Fruit fly (Drosophila melanogaster): ENCODE data around the gene ND-20L.
A peak's percentile ranks its signal among the peaks of the same experiment; 100 is the strongest.

The ND-20L gene

dm6 chr3R:29493242-29493944 is 22.1 kb upstream of the ND-20L start, which contains the start of the genes CG2310 and Diedel (continued):
- TF ChIP-seq Lhr (GFP tag; optimal IDR thresholded peaks at IDR 0.05): no peak
- TF ChIP-seq CG10654 (GFP tag; optimal IDR thresholded peaks at IDR 0.05): no peak
- no peak for TF ChIP-seq bigmax (GFP tag; optimal IDR thresholded peaks at IDR 0.05)
- TF ChIP-seq CG31388 (GFP tag; optimal IDR thresholded peaks at IDR 0.05): no peak
- TF ChIP-seq Taf1 (GFP tag; IDR thresholded peaks at IDR 0.05): no peak
- TF ChIP-seq Hr78 (GFP tag; optimal IDR thresholded peaks at IDR 0.05): no peak
- TF ChIP-seq Mes4 (GFP tag; optimal IDR thresholded peaks at IDR 0.05): no peak
- TF ChIP-seq CG5953 (GFP tag; IDR thresholded peaks at IDR 0.05): no peak
- TF ChIP-seq CG2712 (tag; optimal IDR thresholded peaks at IDR 0.05): peak; percentile 39
- TF ChIP-seq CG17612 (GFP tag; IDR thresholded peaks at IDR 0.05): no peak
- TF ChIP-seq CG7786 (GFP tag; optimal IDR thresholded peaks at IDR 0.05): no peak
- TF ChIP-seq zf30C (GFP tag; optimal IDR thresholded peaks at IDR 0.05): no peak
- peak; percentile 67; the same call in 1 of the 3 replicates for TF ChIP-seq hb (GFP tag; IDR thresholded peaks at IDR 0.05; ENCODE audit: partially characterized antibody)
- no peak for TF ChIP-seq CG10543 (GFP tag; optimal IDR thresholded peaks at IDR 0.05)
- peak in 1 of 2 experiments; percentile 11 for TF ChIP-seq dpn (GFP tag; optimal IDR thresholded peaks at IDR 0.05)
- peak; percentile 18 for TF ChIP-seq NfI (GFP tag; optimal IDR thresholded peaks at IDR 0.05)
- TF ChIP-seq YL-1 (GFP tag; optimal IDR thresholded peaks at IDR 0.05): peak; percentile 78
- TF ChIP-seq ham (GFP tag; IDR thresholded peaks at IDR 0.05): no peak
- TF ChIP-seq Dip2 (GFP tag; IDR thresholded peaks at IDR 0.05): no peak
- TF ChIP-seq sob (GFP tag; IDR thresholded peaks at IDR 0.05): peak; percentile 49; the same call in 1 of the 2 replicates
- TF ChIP-seq Sry-β (GFP tag; optimal IDR thresholded peaks at IDR 0.05): peak; percentile 4
- peak; percentile 52 for TF ChIP-seq HmgD (GFP tag; optimal IDR thresholded peaks at IDR 0.05)
- no peak for TF ChIP-seq Hr3 (GFP tag; optimal IDR thresholded peaks at IDR 0.05)
- no peak for TF ChIP-seq CG18476 (GFP tag; optimal IDR thresholded peaks at IDR 0.05)
- TF ChIP-seq pfk (GFP tag; optimal IDR thresholded peaks at IDR 0.05): no peak
- peak; percentile 43; the same call in 1 of the 2 replicates for TF ChIP-seq ato (GFP tag; IDR thresholded peaks at IDR 0.05; ENCODE audit: partially characterized antibody)
- no peak for TF ChIP-seq az2 (GFP tag; optimal IDR thresholded peaks at IDR 0.05)
- TF ChIP-seq salm (tag; optimal IDR thresholded peaks at IDR 0.05): no peak
- TF ChIP-seq dimm (GFP tag; IDR thresholded peaks at IDR 0.05): no peak
- no peak for TF ChIP-seq CG17912 (GFP tag; optimal IDR thresholded peaks at IDR 0.05)
- TF ChIP-seq CG42726 (GFP tag; IDR thresholded peaks at IDR 0.05; ENCODE audit: partially characterized antibody): peak; percentile 45; the same call in 1 of the 2 replicates
- no peak for TF ChIP-seq tap (tag; optimal IDR thresholded peaks at IDR 0.05)
- no peak for TF ChIP-seq org-1 (GFP tag; optimal IDR thresholded peaks at IDR 0.05)
- TF ChIP-seq sna (GFP tag; IDR thresholded peaks at IDR 0.05; ENCODE audit: partially characterized antibody): peak; percentile 31; the same call in 1 of the 2 replicates
- TF ChIP-seq CG17802 (tag; optimal IDR thresholded peaks at IDR 0.05): peak; percentile 17
- TF ChIP-seq cwo (GFP tag; optimal IDR thresholded peaks at IDR 0.05): no peak
- no peak for TF ChIP-seq eyg (GFP tag; optimal IDR thresholded peaks at IDR 0.05)
- TF ChIP-seq Med (GFP tag): peak; percentile 78
- TF ChIP-seq Nf-YC (tag; optimal IDR thresholded peaks at IDR 0.05): no peak
- no peak for TF ChIP-seq odd (GFP tag; optimal IDR thresholded peaks at IDR 0.05)
- no peak for TF ChIP-seq CG15479 (GFP tag; optimal IDR thresholded peaks at IDR 0.05)
- TF ChIP-seq lov (optimal IDR thresholded peaks at IDR 0.05): no peak
- no peak for TF ChIP-seq lov (GFP tag; IDR thresholded peaks at IDR 0.05)
- no peak for TF ChIP-seq B-H1 (GFP tag; IDR thresholded peaks at IDR 0.05)
- peak; percentile 20 for TF ChIP-seq wek (GFP tag; optimal IDR thresholded peaks at IDR 0.05)
- no peak for TF ChIP-seq CG4404 (GFP tag; IDR thresholded peaks at IDR 0.05)
- TF ChIP-seq CG10979 (tag; optimal IDR thresholded peaks at IDR 0.05): peak; percentile 37
- peak; percentile 19 for TF ChIP-seq CG12659 (GFP tag; optimal IDR thresholded peaks at IDR 0.05)
- TF ChIP-seq amos (GFP tag; IDR thresholded peaks at IDR 0.05; ENCODE audit: partially characterized antibody): peak; percentile 65
